Worm (Caenorhabditis elegans): ENCODE data around the gene C56E6.7.

- no peak for TF ChIP-seq nhr-237 (tag; optimal IDR thresholded peaks at IDR 0.05)
- TF ChIP-seq ztf-11 (tag; optimal IDR thresholded peaks at IDR 0.05): no peak
- TF ChIP-seq sptf-1 (tag; optimal IDR thresholded peaks at IDR 0.05): no peak
- TF ChIP-seq unc-39 (tag; optimal IDR thresholded peaks at IDR 0.05): no peak
- no peak for TF ChIP-seq cnd-1 (tag; optimal IDR thresholded peaks at IDR 0.05)
- TF ChIP-seq mab-5 (tag; optimal IDR thresholded peaks at IDR 0.05): no peak
- TF ChIP-seq blmp-1 (tag; optimal IDR thresholded peaks at IDR 0.05): no peak
- TF ChIP-seq bed-3 (GFP tag; optimal IDR thresholded peaks at IDR 0.05): no peak
- TF ChIP-seq unc-62 (GFP tag; optimal IDR thresholded peaks at IDR 0.05): no peak
- TF ChIP-seq elt-1 (tag; optimal IDR thresholded peaks at IDR 0.05; ENCODE audit: borderline replicate concordance, insufficient read depth): no peak
- no peak for TF ChIP-seq lin-13 (tag; optimal IDR thresholded peaks at IDR 0.05)
- no peak for TF ChIP-seq unc-120 (tag; optimal IDR thresholded peaks at IDR 0.05; ENCODE audit: poor library complexity, severe bottlenecking)
- no peak for TF ChIP-seq nhr-12 (tag; optimal IDR thresholded peaks at IDR 0.05)
- TF ChIP-seq elt-3 (tag; optimal IDR thresholded peaks at IDR 0.05): no peak
These were observed 15.6 kb downstream of the C56E6.7 start, which contains the start of gene abcx-1 for ce11 chrII:6531940-6532339.
